Worm (Caenorhabditis elegans) whole organism, L3 larva: ENCODE measurements around the gene nduf-2.2.

ENCODE experiments used
- aly-2 ChIP-seq: fragments of 150-350 bp; optimal IDR thresholded peaks from 2 replicates; lab custom pipeline; 2014; ENCODE audit warnings: missing biosample characterization, missing genetic modification characterization
- ceh-28 ChIP-seq: fragments of 150-350 bp; optimal IDR thresholded peaks from 2 replicates; lab custom pipeline; 2014; ENCODE audit warnings: missing biosample characterization, missing genetic modification reagents, missing genetic modification characterization
- egl-27 ChIP-seq: sonication (generic microtip); optimal IDR thresholded peaks from 4 replicates; lab custom pipeline; 2017; ENCODE audit warnings: missing biosample characterization, missing genetic modification reagents, missing genetic modification characterization
- lin-39 ChIP-seq: fragments of 150-350 bp; optimal IDR thresholded peaks from 2 replicates; lab custom pipeline; 2018; ENCODE audit warnings: missing biosample characterization, missing genetic modification reagents, missing genetic modification characterization
- nhr-76 ChIP-seq: fragments of 150-350 bp; sonication (generic microtip); optimal IDR thresholded peaks from 5 replicates; lab custom pipeline; 2014; ENCODE audit warnings: missing biosample characterization, missing genetic modification characterization
- nhr-77 ChIP-seq: fragments of 150-350 bp; optimal IDR thresholded peaks from 2 replicates; lab custom pipeline; 2014; ENCODE audit warnings: missing biosample characterization, missing genetic modification characterization
- pha-4 ChIP-seq: fragments of 150-350 bp; optimal IDR thresholded peaks from 2 replicates; lab custom pipeline; 2014; ENCODE audit warnings: missing biosample characterization, missing genetic modification reagents, missing genetic modification characterization
- snpc-4 ChIP-seq: fragments of 150-350 bp; optimal IDR thresholded peaks from 2 replicates; lab custom pipeline; 2014; ENCODE audit warnings: missing biosample characterization, missing genetic modification characterization
- unc-62 ChIP-seq: fragments of 150-350 bp; sonication (generic microtip); optimal IDR thresholded peaks from 4 replicates; lab custom pipeline; 2014; ENCODE audit warnings: missing biosample characterization, missing genetic modification reagents, missing genetic modification characterization
- ztf-11 ChIP-seq: fragments of 150-350 bp; optimal IDR thresholded peaks from 2 replicates; lab custom pipeline; 2014; ENCODE audit warnings: missing biosample characterization, missing genetic modification characterization
- ztf-4 ChIP-seq: fragments of 150-350 bp; optimal IDR thresholded peaks from 2 replicates; lab custom pipeline; 2014; ENCODE audit warnings: missing biosample characterization, missing genetic modification characterization

ce11 chrIII:6471451-6471850, 6.4 kb downstream of the nduf-2.2 start, which contains the start of gene wht-6:
- no peak for TF ChIP-seq ceh-28 (tag; lab: Kevin White, UChicago)
- TF ChIP-seq egl-27: no peak
- no peak for TF ChIP-seq nhr-77 (tag; lab: Kevin White, UChicago)
- TF ChIP-seq ztf-11 (tag; lab: Kevin White, UChicago): no peak
- no peak for TF ChIP-seq unc-62 (GFP tag; lab: Kevin White, UChicago)
- TF ChIP-seq aly-2 (tag; lab: Kevin White, UChicago): no peak
- no peak for TF ChIP-seq nhr-76 (tag; lab: Kevin White, UChicago)
- TF ChIP-seq lin-39 (tag; lab: Kevin White, UChicago): no peak
- TF ChIP-seq ztf-4 (tag; lab: Kevin White, UChicago): no peak
- TF ChIP-seq pha-4: no peak
- no peak for TF ChIP-seq snpc-4
